Worm (Caenorhabditis elegans) whole organism, L1 larva: ENCODE measurements around the gene ZK1240.9.

ENCODE experiments used
- ces-1 ChIP-seq: fragments of 150-350 bp; optimal IDR thresholded peaks from 2 replicates; lab custom pipeline; 2014; ENCODE audit warnings: missing biosample characterization, missing genetic modification reagents, missing genetic modification characterization
- nhr-77 ChIP-seq: fragments of 150-350 bp; optimal IDR thresholded peaks from 2 replicates; lab custom pipeline; 2014; ENCODE audit warnings: missing biosample characterization, missing genetic modification characterization
- nhr-90 ChIP-seq: sonication (generic microtip); optimal IDR thresholded peaks from 2 replicates; lab custom pipeline; 2016; ENCODE audit warnings: mild to moderate bottlenecking, missing genetic modification characterization, missing compliant biosample characterization; ENCODE audit not compliant: poor library complexity
- sox-4 ChIP-seq: sonication (generic microtip); optimal IDR thresholded peaks from 2 replicates; lab custom pipeline; 2016; ENCODE audit warnings: missing genetic modification characterization, missing compliant biosample characterization
- unc-86 ChIP-seq: sonication (generic microtip); optimal IDR thresholded peaks from 2 replicates; lab custom pipeline; 2016; ENCODE audit warnings: missing genetic modification characterization, missing compliant biosample characterization

- TF ChIP-seq nhr-77 (tag; lab: Kevin White, UChicago) (no peak), ces-1 (GFP tag; lab: Kevin White, UChicago) (no peak), unc-86 (tag; lab: Kevin White, UChicago) (no peak), sox-4 (tag; lab: Kevin White, UChicago) (no peak), nhr-90 (tag; lab: Kevin White, UChicago) (no peak)
Measured at ce11 chrII:2295817-2296315, 22.1 kb upstream of the ZK1240.9 start, which contains the start of gene fbxc-25.
